In the genomic region with DNA sequence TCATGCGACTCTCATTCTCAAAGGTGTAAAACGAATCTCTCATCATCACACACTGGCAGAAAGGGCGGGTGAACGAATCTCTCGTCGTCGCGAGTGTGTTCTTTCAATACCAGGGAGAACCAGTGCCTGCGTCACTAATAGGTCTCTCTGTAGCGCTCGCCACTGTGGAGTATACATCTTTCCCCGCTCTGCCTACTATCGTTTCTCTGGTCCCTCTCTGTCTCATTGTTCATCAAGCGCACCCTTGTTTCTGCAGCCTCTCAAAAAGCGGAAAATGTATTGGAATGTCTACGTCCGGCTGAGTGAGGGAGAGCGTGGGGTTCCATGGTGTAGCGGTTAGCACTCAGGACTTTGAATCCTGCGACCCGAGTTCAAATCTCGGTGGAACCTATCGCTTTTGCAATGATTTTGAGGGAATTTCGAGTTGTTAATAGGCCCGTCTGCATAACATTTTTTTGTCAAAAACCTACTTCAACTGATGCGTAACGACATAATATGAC, we compare ENCODE assay signal across 3 worm cellular contexts.
TF ChIP-seq lines count a peak whose summit lies in the region.

No protein-coding gene starts in this region.

TF ChIP-seq in whole organism, L1 larva, 84 proteins besides CTCF, POLR2A, EP300 and RAD21 (continued from another document and continues in another):
- TF ChIP-seq fkh-4 (tag; optimal IDR thresholded peaks at IDR 0.05; lab: Kevin White, UChicago; ENCODE audit: borderline replicate concordance), result peak; percentile 48
- peak; percentile 64 to 82 for TF ChIP-seq lin-35 (GFP tag; optimal IDR thresholded peaks at IDR 0.05; lab: Kevin White, UChicago)
- TF ChIP-seq lsy-2 (tag; optimal IDR thresholded peaks at IDR 0.05; lab: Kevin White, UChicago), result peak; percentile 73 to 82
- TF ChIP-seq ama-1 (optimal IDR thresholded peaks at IDR 0.05; lab: Kevin White, UChicago), result no peak
- peak; percentile 78 for TF ChIP-seq lir-3 (tag; optimal IDR thresholded peaks at IDR 0.05; lab: Kevin White, UChicago; ENCODE audit: poor library complexity)
- peak; percentile 57 for TF ChIP-seq fos-1 (tag; optimal IDR thresholded peaks at IDR 0.05; lab: Kevin White, UChicago)
- TF ChIP-seq C34B4.2 (tag; optimal IDR thresholded peaks at IDR 0.05; lab: Kevin White, UChicago), result no peak
- TF ChIP-seq C04F5.9 (tag; optimal IDR thresholded peaks at IDR 0.05; lab: Kevin White, UChicago), result peak; percentile 72
- no peak for TF ChIP-seq vab-15 (tag; optimal IDR thresholded peaks at IDR 0.05; lab: Kevin White, UChicago)
- peak; percentile 77 for TF ChIP-seq lin-39 (tag; optimal IDR thresholded peaks at IDR 0.05; lab: Kevin White, UChicago)
- peak; percentile 64 for TF ChIP-seq grh-1 (GFP tag; IDR thresholded peaks at IDR 0.05; lab: Robert Waterston, UW)
- TF ChIP-seq efl-1 (optimal IDR thresholded peaks at IDR 0.05; lab: Kevin White, UChicago), result peak; percentile 64 to 68
- TF ChIP-seq efl-1 (GFP tag; optimal IDR thresholded peaks at IDR 0.05 in 1 of 2; lab: Kevin White, UChicago), result peak in 1 of 2 experiments; percentile 94
- peak; percentile 87 for TF ChIP-seq nhr-237 (tag; optimal IDR thresholded peaks at IDR 0.05; lab: Kevin White, UChicago)
- peak; percentile 71 for TF ChIP-seq zip-4 (GFP tag; optimal IDR thresholded peaks at IDR 0.05; lab: Kevin White, UChicago)
- peak; percentile 18 to 74 for TF ChIP-seq egl-27 (tag; optimal IDR thresholded peaks at IDR 0.05; lab: Kevin White, UChicago)
- peak; percentile 83 for TF ChIP-seq egl-13 (tag; optimal IDR thresholded peaks at IDR 0.05; lab: Kevin White, UChicago)
- no peak for TF ChIP-seq ceh-90 (tag; optimal IDR thresholded peaks at IDR 0.05; lab: Kevin White, UChicago)
- TF ChIP-seq sup-37 (GFP tag; optimal IDR thresholded peaks at IDR 0.05; lab: Kevin White, UChicago), result peak; percentile 66
- no peak for TF ChIP-seq lin-15B (tag; optimal IDR thresholded peaks at IDR 0.05; lab: Kevin White, UChicago)
- TF ChIP-seq tbx-2 (tag; optimal IDR thresholded peaks at IDR 0.05; lab: Kevin White, UChicago), result peak; percentile 89
- peak; percentile 92 for TF ChIP-seq lin-14 (GFP tag; optimal IDR thresholded peaks at IDR 0.05; lab: Kevin White, UChicago)
- TF ChIP-seq unc-62 (GFP tag; optimal IDR thresholded peaks at IDR 0.05; lab: Kevin White, UChicago), result no peak
- peak; percentile 89 for TF ChIP-seq swsn-7 (tag; optimal IDR thresholded peaks at IDR 0.05; lab: Kevin White, UChicago)
- peak; percentile 39; the same call in 1 of the 2 replicates for TF ChIP-seq unc-98 (GFP tag; IDR thresholded peaks at IDR 0.05; lab: Robert Waterston, UW)
- TF ChIP-seq fkh-8 (tag; optimal IDR thresholded peaks at IDR 0.05; lab: Kevin White, UChicago), result peak; percentile 87
- TF ChIP-seq unc-130 (tag; optimal IDR thresholded peaks at IDR 0.05; lab: Kevin White, UChicago), result no peak
- no peak for TF ChIP-seq zag-1 (tag; optimal IDR thresholded peaks at IDR 0.05; lab: Kevin White, UChicago)
- TF ChIP-seq nhr-84 (tag; optimal IDR thresholded peaks at IDR 0.05; lab: Kevin White, UChicago), result no peak
- TF ChIP-seq mef-2 (tag; optimal IDR thresholded peaks at IDR 0.05; lab: Kevin White, UChicago), result peak; percentile 58
- TF ChIP-seq unc-86 (tag; optimal IDR thresholded peaks at IDR 0.05; lab: Kevin White, UChicago), result peak; percentile 82
- TF ChIP-seq mep-1 (tag; optimal IDR thresholded peaks at IDR 0.05; lab: Kevin White, UChicago), result peak; percentile 88
- peak; percentile 62 for TF ChIP-seq pax-3 (tag; optimal IDR thresholded peaks at IDR 0.05; lab: Kevin White, UChicago)
- TF ChIP-seq nhr-71 (tag; optimal IDR thresholded peaks at IDR 0.05; lab: Kevin White, UChicago), result peak; percentile 93
- peak; percentile 57; the same call in 1 of the 2 replicates for TF ChIP-seq mab-9 (GFP tag; IDR thresholded peaks at IDR 0.05; lab: Robert Waterston, UW)
- no peak for TF ChIP-seq Y116A8C.19 (tag; optimal IDR thresholded peaks at IDR 0.05; lab: Kevin White, UChicago; ENCODE audit: borderline replicate concordance)
- TF ChIP-seq mdl-1 (tag; optimal IDR thresholded peaks at IDR 0.05; lab: Kevin White, UChicago), result peak in 1 of 2 experiments; percentile 77
- peak; percentile 87 for TF ChIP-seq ztf-4 (tag; optimal IDR thresholded peaks at IDR 0.05; lab: Kevin White, UChicago)
- peak; percentile 80 for TF ChIP-seq ceh-8 (GFP tag; optimal IDR thresholded peaks at IDR 0.05; lab: Kevin White, UChicago)
- peak; percentile 93 for TF ChIP-seq jun-1 (tag; optimal IDR thresholded peaks at IDR 0.05; lab: Kevin White, UChicago)

TF ChIP-seq in whole organism, L3 larva, 47 proteins besides CTCF, POLR2A, EP300 and RAD21 (continued from another document):
- TF ChIP-seq nhr-237 (tag; optimal IDR thresholded peaks at IDR 0.05; lab: Kevin White, UChicago) (peak; percentile 22), lin-39 (tag; optimal IDR thresholded peaks at IDR 0.05; lab: Kevin White, UChicago) (peak; percentile 84), mml-1 (tag; optimal IDR thresholded peaks at IDR 0.05; lab: Kevin White, UChicago) (no peak), nhr-28 (tag; optimal IDR thresholded peaks at IDR 0.05; lab: Kevin White, UChicago) (no peak), nhr-12 (tag; optimal IDR thresholded peaks at IDR 0.05; lab: Kevin White, UChicago) (peak; percentile 8), sea-2 (GFP tag; optimal IDR thresholded peaks at IDR 0.05; lab: Kevin White, UChicago) (no peak), ceh-28 (tag; optimal IDR thresholded peaks at IDR 0.05; lab: Kevin White, UChicago) (peak; percentile 92), daf-12 (tag; optimal IDR thresholded peaks at IDR 0.05; lab: Kevin White, UChicago) (no peak), unc-62 (GFP tag; optimal IDR thresholded peaks at IDR 0.05; lab: Kevin White, UChicago) (no peak), R02D3.7 (tag; optimal IDR thresholded peaks at IDR 0.05; lab: Kevin White, UChicago) (peak; percentile 78), fos-1 (tag; optimal IDR thresholded peaks at IDR 0.05; lab: Kevin White, UChicago) (no peak), fkh-10 (GFP tag; optimal IDR thresholded peaks at IDR 0.05; lab: Kevin White, UChicago) (peak; percentile 79), nhr-43 (tag; optimal IDR thresholded peaks at IDR 0.05; lab: Kevin White, UChicago; ENCODE audit: poor library complexity, severe bottlenecking) (peak; percentile 89), nhr-25 (tag; optimal IDR thresholded peaks at IDR 0.05; lab: Kevin White, UChicago) (peak; percentile 90), pha-4 (tag; optimal IDR thresholded peaks at IDR 0.05; lab: Kevin White, UChicago) (peak; percentile 91), egl-5 (tag; optimal IDR thresholded peaks at IDR 0.05; lab: Kevin White, UChicago) (peak; percentile 62), fkh-2 (tag; optimal IDR thresholded peaks at IDR 0.05; lab: Kevin White, UChicago) (no peak), tbx-2 (tag; optimal IDR thresholded peaks at IDR 0.05; lab: Kevin White, UChicago) (peak; percentile 95), eor-1 (tag; optimal IDR thresholded peaks at IDR 0.05; lab: Kevin White, UChicago) (peak in 1 of 2 experiments; percentile 63), nhr-76 (tag; optimal IDR thresholded peaks at IDR 0.05; lab: Kevin White, UChicago) (peak; percentile 31), skn-1 (tag; optimal IDR thresholded peaks at IDR 0.05; lab: Kevin White, UChicago) (peak; percentile 94), mdl-1 (tag; optimal IDR thresholded peaks at IDR 0.05; lab: Kevin White, UChicago) (peak; percentile 61), elt-2 (tag; optimal IDR thresholded peaks at IDR 0.05; lab: Kevin White, UChicago) (peak; percentile 72), unc-39 (tag; optimal IDR thresholded peaks at IDR 0.05; lab: Kevin White, UChicago) (no peak), ZK546.5 (tag; optimal IDR thresholded peaks at IDR 0.05; lab: Kevin White, UChicago) (no peak), nfya-1 (tag; optimal IDR thresholded peaks at IDR 0.05; lab: Kevin White, UChicago; ENCODE audit: insufficient read depth) (peak; percentile 79), zag-1 (tag; optimal IDR thresholded peaks at IDR 0.05; lab: Kevin White, UChicago) (no peak), nhr-77 (tag; optimal IDR thresholded peaks at IDR 0.05; lab: Kevin White, UChicago) (peak; percentile 85), nhr-23 (tag; optimal IDR thresholded peaks at IDR 0.05; lab: Kevin White, UChicago) (peak; percentile 88)

TF ChIP-seq in whole organism, young adult, 124 proteins besides CTCF, POLR2A, EP300 and RAD21 (continued from another document and continues in another):
- peak; percentile 70 for TF ChIP-seq D2030.7 (GFP tag; IDR thresholded peaks at IDR 0.05; lab: Robert Waterston, UW)
- TF ChIP-seq ama-1 (optimal IDR thresholded peaks at IDR 0.05; lab: Kevin White, UChicago), result no peak
- TF ChIP-seq ama-1 (GFP tag; optimal IDR thresholded peaks at IDR 0.05; lab: Kevin White, UChicago), result peak in 1 of 2 experiments; percentile 26
- no peak for TF ChIP-seq akir-1 (GFP tag; optimal IDR thresholded peaks at IDR 0.05; lab: Kevin White, UChicago)
- peak; percentile 90 for TF ChIP-seq B0261.1 (tag; optimal IDR thresholded peaks at IDR 0.05; lab: Kevin White, UChicago)
- peak; percentile 69 for TF ChIP-seq tlf-1 (GFP tag; optimal IDR thresholded peaks at IDR 0.05; lab: Kevin White, UChicago)
- peak; percentile 86 for TF ChIP-seq egl-18 (GFP tag; IDR thresholded peaks at IDR 0.05; lab: Robert Waterston, UW)
- TF ChIP-seq hrde-1 (tag; optimal IDR thresholded peaks at IDR 0.05; lab: Kevin White, UChicago; ENCODE audit: borderline replicate concordance), result peak; percentile 80
- TF ChIP-seq ccch-3 (GFP tag; optimal IDR thresholded peaks at IDR 0.05; lab: Kevin White, UChicago), result no peak
- peak; percentile 85 for TF ChIP-seq K12H6.12 (tag; optimal IDR thresholded peaks at IDR 0.05; lab: Kevin White, UChicago)
- peak; percentile 92 for TF ChIP-seq rpc-1 (optimal IDR thresholded peaks at IDR 0.05; lab: Kevin White, UChicago)
- peak; percentile 94 for TF ChIP-seq rpc-1 (tag; optimal IDR thresholded peaks at IDR 0.05; lab: Kevin White, UChicago)
- TF ChIP-seq Y67H2A.10 (GFP tag; conservative IDR thresholded peaks at IDR 0.05; lab: Robert Waterston, UW), result no peak
- no peak for TF ChIP-seq dpl-1 (GFP tag; optimal IDR thresholded peaks at IDR 0.05; lab: Kevin White, UChicago)
- no peak for TF ChIP-seq efl-1 (GFP tag; optimal IDR thresholded peaks at IDR 0.05; lab: Kevin White, UChicago)
- no peak; the same call in 1 of the 2 replicates for TF ChIP-seq B0019.2 (GFP tag; conservative IDR thresholded peaks at IDR 0.05; lab: Robert Waterston, UW)
- peak; percentile 84 for TF ChIP-seq nhr-80 (tag; optimal IDR thresholded peaks at IDR 0.05; lab: Kevin White, UChicago)
- TF ChIP-seq snpc-1.1 (tag; optimal IDR thresholded peaks at IDR 0.05; lab: Kevin White, UChicago; ENCODE audit: insufficient read depth), result no peak
- TF ChIP-seq ceh-58 (GFP tag; IDR thresholded peaks at IDR 0.05; lab: Robert Waterston, UW), result no peak
- no peak for TF ChIP-seq lsy-27 (tag; optimal IDR thresholded peaks at IDR 0.05; lab: Kevin White, UChicago; ENCODE audit: borderline replicate concordance, insufficient read depth)
- no peak for TF ChIP-seq ceh-91 (GFP tag; IDR thresholded peaks at IDR 0.05; lab: Robert Waterston, UW)
- peak; percentile 90 for TF ChIP-seq ZK185.1 (tag; optimal IDR thresholded peaks at IDR 0.05; lab: Kevin White, UChicago; ENCODE audit: poor library complexity, severe bottlenecking)
- peak; percentile 89 for TF ChIP-seq mxl-1 (tag; optimal IDR thresholded peaks at IDR 0.05; lab: Kevin White, UChicago)
- TF ChIP-seq egrh-3 (GFP tag; IDR thresholded peaks at IDR 0.05; lab: Robert Waterston, UW), result peak; percentile 46
- peak; percentile 61; the same call in 1 of the 2 replicates for TF ChIP-seq cebp-1 (GFP tag; IDR thresholded peaks at IDR 0.05; lab: Robert Waterston, UW)
- peak; percentile 91 for TF ChIP-seq cebp-1 (tag; optimal IDR thresholded peaks at IDR 0.05; lab: Kevin White, UChicago)
- 0 out of 2 replicates have a peak, but pooled peaks have one; percentile 42 for TF ChIP-seq ceh-40 (GFP tag; IDR thresholded peaks at IDR 0.05; lab: Robert Waterston, UW)
- TF ChIP-seq mcd-1 (GFP tag; IDR thresholded peaks at IDR 0.05; lab: Robert Waterston, UW), result peak; percentile 83
- peak; percentile 31 for TF ChIP-seq F49E8.2 (tag; optimal IDR thresholded peaks at IDR 0.05; lab: Kevin White, UChicago; ENCODE audit: insufficient read depth)
- peak; percentile 82 for TF ChIP-seq F10E7.11 (tag; optimal IDR thresholded peaks at IDR 0.05; lab: Kevin White, UChicago)
- TF ChIP-seq snpc-3.4 (tag; optimal IDR thresholded peaks at IDR 0.05; lab: Kevin White, UChicago), result peak; percentile 31
- TF ChIP-seq Y79H2A.3 (GFP tag; conservative IDR thresholded peaks at IDR 0.05; lab: Robert Waterston, UW), result no peak
- TF ChIP-seq tbp1 (GFP tag; optimal IDR thresholded peaks at IDR 0.05; lab: Kevin White, UChicago), result peak; percentile 96
- peak; percentile 98 for TF ChIP-seq lin-40 (tag; optimal IDR thresholded peaks at IDR 0.05; lab: Kevin White, UChicago)
- TF ChIP-seq nhr-90 (tag; optimal IDR thresholded peaks at IDR 0.05; lab: Kevin White, UChicago), result peak; percentile 83
- peak; percentile 95 for TF ChIP-seq gei-17 (GFP tag; optimal IDR thresholded peaks at IDR 0.05; lab: Kevin White, UChicago)
- TF ChIP-seq ztf-22 (GFP tag; optimal IDR thresholded peaks at IDR 0.05; lab: Kevin White, UChicago), result peak; percentile 32
- no peak for TF ChIP-seq hlh-26 (GFP tag; conservative IDR thresholded peaks at IDR 0.05; lab: Robert Waterston, UW)
- TF ChIP-seq cebp-2 (GFP tag; IDR thresholded peaks at IDR 0.05; lab: Robert Waterston, UW), result no peak
- TF ChIP-seq zfh-2 (GFP tag; conservative IDR thresholded peaks at IDR 0.05; lab: Robert Waterston, UW), result peak; percentile 92
- peak; percentile 74 for TF ChIP-seq T07F8.4 (tag; optimal IDR thresholded peaks at IDR 0.05; lab: Kevin White, UChicago)
- TF ChIP-seq lsl-1 (GFP tag; optimal IDR thresholded peaks at IDR 0.05; lab: Kevin White, UChicago), result no peak
- peak; percentile 29; the same call in 1 of the 2 replicates for TF ChIP-seq attf-3 (GFP tag; conservative IDR thresholded peaks at IDR 0.05; lab: Robert Waterston, UW)
- TF ChIP-seq bed-1 (GFP tag; IDR thresholded peaks at IDR 0.05; lab: Robert Waterston, UW), result 0 out of 2 replicates have a peak, but pooled peaks have one; percentile 8
- peak; percentile 39; the same call in 1 of the 2 replicates for TF ChIP-seq ztf-28 (GFP tag; IDR thresholded peaks at IDR 0.05; lab: Robert Waterston, UW)
- no peak for TF ChIP-seq F57C9.4 (tag; optimal IDR thresholded peaks at IDR 0.05; lab: Kevin White, UChicago)
- TF ChIP-seq dox-1 (GFP tag; IDR thresholded peaks at IDR 0.05; lab: Robert Waterston, UW), result peak; percentile 96
- peak; percentile 92 for TF ChIP-seq repo-1 (tag; optimal IDR thresholded peaks at IDR 0.05; lab: Kevin White, UChicago)
- TF ChIP-seq madf-10 (tag; optimal IDR thresholded peaks at IDR 0.05; lab: Kevin White, UChicago), result peak; percentile 91
- no peak for TF ChIP-seq sptf-2 (GFP tag; optimal IDR thresholded peaks at IDR 0.05; lab: Kevin White, UChicago)
- TF ChIP-seq ceh-79 (tag; optimal IDR thresholded peaks at IDR 0.05; lab: Kevin White, UChicago), result peak; percentile 67
- TF ChIP-seq ets-4 (GFP tag; optimal IDR thresholded peaks at IDR 0.05; lab: Kevin White, UChicago), result no peak
- TF ChIP-seq attf-6 (GFP tag; IDR thresholded peaks at IDR 0.05; lab: Robert Waterston, UW), result no peak
- peak; percentile 68 for TF ChIP-seq lin-54 (GFP tag; optimal IDR thresholded peaks at IDR 0.05; lab: Kevin White, UChicago)
- TF ChIP-seq dpff-1 (tag; optimal IDR thresholded peaks at IDR 0.05; lab: Kevin White, UChicago), result no peak
- peak; percentile 50 for TF ChIP-seq ztf-18 (tag; optimal IDR thresholded peaks at IDR 0.05; lab: Kevin White, UChicago)
- 0 out of 2 replicates have a peak, but pooled peaks have one; percentile 51 for TF ChIP-seq egl-44 (GFP tag; IDR thresholded peaks at IDR 0.05; lab: Robert Waterston, UW)
- no peak for TF ChIP-seq unc-130 (GFP tag; optimal IDR thresholded peaks at IDR 0.05; lab: Kevin White, UChicago)
- TF ChIP-seq C17E4.6 (GFP tag; IDR thresholded peaks at IDR 0.05; lab: Robert Waterston, UW), result 0 out of 2 replicates have a peak, but pooled peaks have one; percentile 11
- TF ChIP-seq madf-6 (GFP tag; IDR thresholded peaks at IDR 0.05; lab: Robert Waterston, UW), result peak; percentile 28; the same call in 1 of the 2 replicates
- TF ChIP-seq ceh-27 (GFP tag; optimal IDR thresholded peaks at IDR 0.05; lab: Kevin White, UChicago), result peak; percentile 92
- TF ChIP-seq F33H1.4 (GFP tag; IDR thresholded peaks at IDR 0.05; lab: Robert Waterston, UW), result no peak
